Fruit fly (Drosophila melanogaster) S2 (cell line): Measurements from ENCODE around the gene CG3662.

Source experiments
- CG8478 ChIP-seq: fragments of >200 bp; optimal IDR thresholded peaks from 2 replicates; lab custom pipeline; 2018
- CTCF ChIP-seq, 2 experiments: fragments of >200 bp; optimal IDR thresholded peaks; 2 replicates each; lab custom pipeline; 2018

dm6 chr2L:855052-855547, 34.0 kb downstream of the CG3662 start, which contains the start of gene CG13949:
- TF ChIP-seq CG8478 (no peak), CTCF (optimal IDR thresholded peaks at IDR 0.05; lab: Kevin White, UChicago) (peak; percentile 59 to 78)
